Fruit fly (Drosophila melanogaster) whole organism, embryonic: Measurements from ENCODE around the gene Cpr62Ba.
A peak's percentile ranks its signal among the peaks of the same experiment; 100 is the strongest.

ENCODE experiments used
- ATbp ChIP-seq: fragments of 200-800 bp; sonication (Bioruptor generic); optimal IDR thresholded peaks from 2 replicates; lab custom pipeline; 2017; ENCODE audit warnings: missing biosample characterization, mild to moderate bottlenecking, missing genetic modification characterization, missing genetic modification reagents
- Abd-B ChIP-seq: fragments of 200-800 bp; sonication (Bioruptor generic); optimal IDR thresholded peaks from 2 replicates; lab custom pipeline; 2018; ENCODE audit warnings: missing biosample characterization, mild to moderate bottlenecking, missing genetic modification characterization, moderate library complexity
- Asciz ChIP-seq: fragments of 200-800 bp; sonication (Bioruptor generic); optimal IDR thresholded peaks from 2 replicates; lab custom pipeline; 2017; ENCODE audit warnings: missing biosample characterization, mild to moderate bottlenecking, missing genetic modification characterization, missing genetic modification reagents
- CG10462 ChIP-seq: fragments of 200-800 bp; sonication (Bioruptor generic); optimal IDR thresholded peaks from 2 replicates; lab custom pipeline; 2016; ENCODE audit warnings: missing biosample characterization, missing genetic modification characterization
- CG10654 ChIP-seq: fragments of 200-800 bp; sonication (Bioruptor generic); optimal IDR thresholded peaks from 2 replicates; lab custom pipeline; 2016; ENCODE audit warnings: missing biosample characterization, missing genetic modification characterization
- CG11247 ChIP-seq: fragments of 200-800 bp; sonication (Bioruptor generic); IDR thresholded peaks from 2 replicates; pipeline ENCODE4 v1.3.6; 2022; ENCODE audit warnings: missing biosample characterization, missing genetic modification characterization
- CG17568 ChIP-seq: fragments of 200-800 bp; sonication (Bioruptor generic); optimal IDR thresholded peaks from 2 replicates; lab custom pipeline; 2018; ENCODE audit warnings: missing biosample characterization, mild to moderate bottlenecking, missing genetic modification characterization, moderate library complexity
- CG17829 ChIP-seq: fragments of 200-800 bp; optimal IDR thresholded peaks from 2 replicates; lab custom pipeline; 2019; ENCODE audit warnings: missing biosample characterization, mild to moderate bottlenecking, missing genetic modification characterization, moderate library complexity
- CG18599 ChIP-seq: fragments of 200-800 bp; sonication (Bioruptor generic); optimal IDR thresholded peaks from 3 replicates; lab custom pipeline; 2017; ENCODE audit warnings: missing biosample characterization, missing genetic modification characterization, mild to moderate bottlenecking, moderate library complexity, missing genetic modification reagents
- CG3163 ChIP-seq: fragments of 200-800 bp; sonication (Bioruptor generic); optimal IDR thresholded peaks from 3 replicates; lab custom pipeline; 2016; ENCODE audit warnings: missing biosample characterization, missing genetic modification characterization
- CG3847 ChIP-seq: fragments of 200-800 bp; sonication (Bioruptor generic); IDR thresholded peaks from 2 replicates; pipeline ENCODE4 v1.3.6; 2022; ENCODE audit warnings: missing biosample characterization, missing genetic modification characterization
- CG4617 ChIP-seq: fragments of 200-800 bp; sonication (Bioruptor generic); optimal IDR thresholded peaks from 3 replicates; lab custom pipeline; 2016; ENCODE audit warnings: missing biosample characterization, missing genetic modification characterization, borderline replicate concordance
- CG5245 ChIP-seq: fragments of 200-800 bp; sonication (Bioruptor generic); optimal IDR thresholded peaks from 3 replicates; lab custom pipeline; 2016; ENCODE audit warnings: missing biosample characterization, missing genetic modification characterization
- CG6254 ChIP-seq: fragments of 200-800 bp; sonication (Bioruptor generic); optimal IDR thresholded peaks from 3 replicates; lab custom pipeline; 2017; ENCODE audit warnings: mild to moderate bottlenecking, missing biosample characterization, missing genetic modification reagents, missing genetic modification characterization
- CG6813 ChIP-seq: fragments of 200-800 bp; sonication (Bioruptor generic); optimal IDR thresholded peaks from 2 replicates; lab custom pipeline; 2017; ENCODE audit warnings: missing biosample characterization, missing genetic modification characterization, mild to moderate bottlenecking, moderate library complexity, missing genetic modification reagents
- CG7271 ChIP-seq: fragments of 200-800 bp; sonication (Bioruptor generic); optimal IDR thresholded peaks from 2 replicates; lab custom pipeline; 2018; ENCODE audit warnings: missing biosample characterization, mild to moderate bottlenecking, missing genetic modification characterization, moderate library complexity
- CG8924 ChIP-seq: fragments of 200-800 bp; optimal IDR thresholded peaks from 3 replicates; lab custom pipeline; 2019; ENCODE audit warnings: missing biosample characterization, mild to moderate bottlenecking, missing genetic modification characterization, moderate library complexity
- CG9609 ChIP-seq: fragments of 200-800 bp; sonication (Bioruptor generic); optimal IDR thresholded peaks from 3 replicates; lab custom pipeline; 2016; ENCODE audit warnings: missing biosample characterization, missing genetic modification characterization
- CG9797 ChIP-seq: fragments of 200-800 bp; sonication (Bioruptor generic); optimal IDR thresholded peaks from 3 replicates; lab custom pipeline; 2018; ENCODE audit warnings: missing biosample characterization, mild to moderate bottlenecking, missing genetic modification characterization
- Chrac-16 ChIP-seq: fragments of 200-800 bp; sonication (Bioruptor generic); optimal IDR thresholded peaks from 3 replicates; lab custom pipeline; 2016; ENCODE audit warnings: missing biosample characterization, missing genetic modification characterization
- Elba2 ChIP-seq: fragments of 200-800 bp; sonication (Bioruptor generic); optimal IDR thresholded peaks from 3 replicates; lab custom pipeline; 2016; ENCODE audit warnings: missing biosample characterization, missing genetic modification characterization
- Fer3 ChIP-seq: fragments of 200-800 bp; sonication (Bioruptor generic); optimal IDR thresholded peaks from 2 replicates; lab custom pipeline; 2018; ENCODE audit warnings: missing biosample characterization, mild to moderate bottlenecking, missing genetic modification characterization, moderate library complexity
- GATAe ChIP-seq: fragments of 200-800 bp; sonication (Bioruptor generic); conservative IDR thresholded peaks from 2 replicates; pipeline ENCODE4 v1.3.6; 2022; ENCODE audit warnings: missing biosample characterization, missing genetic modification characterization
- HmgD ChIP-seq: fragments of 200-800 bp; sonication (Bioruptor generic); optimal IDR thresholded peaks from 3 replicates; lab custom pipeline; 2016; ENCODE audit warnings: missing biosample characterization, missing genetic modification characterization
- Hr51 ChIP-seq, 2 experiments: fragments of 200-800 bp; sonication (Bioruptor generic); optimal IDR thresholded peaks; 2 replicates in 1 of 2; 3 replicates in 1 of 2; lab custom pipeline; 2016 to 2018; ENCODE audit warnings: missing biosample characterization in 2 of 2, missing genetic modification characterization in 2 of 2, mild to moderate bottlenecking in 1 of 2, moderate library complexity in 1 of 2
- MESR4 ChIP-seq: fragments of 200-800 bp; sonication (Bioruptor generic); optimal IDR thresholded peaks from 2 replicates; lab custom pipeline; 2018; ENCODE audit warnings: missing biosample characterization, mild to moderate bottlenecking, missing genetic modification characterization, moderate library complexity
- MTF-1 ChIP-seq: fragments of 200-800 bp; sonication (Bioruptor generic); optimal IDR thresholded peaks from 2 replicates; lab custom pipeline; 2018; ENCODE audit warnings: missing biosample characterization, mild to moderate bottlenecking, missing genetic modification characterization, borderline replicate concordance
- Nf-YC ChIP-seq: fragments of 200-800 bp; optimal IDR thresholded peaks from 3 replicates; lab custom pipeline; 2019; ENCODE audit warnings: missing biosample characterization, mild to moderate bottlenecking, missing genetic modification characterization, moderate library complexity
- Poxn ChIP-seq: fragments of 200-800 bp; sonication (Bioruptor generic); IDR thresholded peaks from 2 replicates; pipeline ENCODE4 v1.3.6; 2022; ENCODE audit warnings: missing biosample characterization, missing genetic modification characterization
- Rfx ChIP-seq: fragments of 200-800 bp; sonication (Bioruptor generic); IDR thresholded peaks from 2 replicates; pipeline ENCODE4 v1.3.6; 2022; ENCODE audit warnings: missing biosample characterization, missing genetic modification characterization
- Side ChIP-seq: fragments of 200-800 bp; sonication (Bioruptor generic); optimal IDR thresholded peaks from 2 replicates; lab custom pipeline; 2016; ENCODE audit warnings: missing biosample characterization, missing genetic modification characterization
- Tbp ChIP-seq: fragments of >200 bp; optimal IDR thresholded peaks from 2 replicates; lab custom pipeline; 2018; ENCODE audit warnings: missing biosample characterization, missing genetic modification characterization
- ato ChIP-seq: fragments of 200-800 bp; sonication (Bioruptor generic); IDR thresholded peaks from 2 replicates; pipeline ENCODE4 v1.3.6; 2022; ENCODE audit warnings: missing biosample characterization, missing genetic modification characterization; ENCODE audit not compliant: partially characterized antibody
- br ChIP-seq: fragments of >200 bp; optimal IDR thresholded peaks from 2 replicates; lab custom pipeline; 2017
- bsh ChIP-seq, 2 experiments: fragments of 200-800 bp; sonication (Bioruptor generic); optimal IDR thresholded peaks; 2 replicates each; lab custom pipeline; 2017 to 2018; ENCODE audit warnings: mild to moderate bottlenecking in 2 of 2, missing biosample characterization in 2 of 2, missing genetic modification characterization in 2 of 2, moderate library complexity in 1 of 2
- caup ChIP-seq: fragments of 200-800 bp; sonication (Bioruptor generic); optimal IDR thresholded peaks from 3 replicates; lab custom pipeline; 2017; ENCODE audit warnings: missing biosample characterization, mild to moderate bottlenecking, missing genetic modification characterization, moderate library complexity; ENCODE audit not compliant: severe bottlenecking
- chif ChIP-seq, 2 experiments: fragments of 200-800 bp; sonication (Bioruptor generic); optimal IDR thresholded peaks; 3 replicates each; lab custom pipeline; 2016; ENCODE audit warnings: missing biosample characterization in 2 of 2, missing genetic modification characterization in 2 of 2
- corto ChIP-seq: fragments of 200-800 bp; sonication (Bioruptor generic); optimal IDR thresholded peaks from 2 replicates; lab custom pipeline; 2016; ENCODE audit warnings: missing biosample characterization, mild to moderate bottlenecking, missing genetic modification characterization, moderate library complexity
- h ChIP-seq: fragments of >200 bp; optimal IDR thresholded peaks from 2 replicates; lab custom pipeline; 2017
- mld ChIP-seq: fragments of 200-800 bp; sonication (Bioruptor generic); IDR thresholded peaks from 3 replicates; pipeline ENCODE4 v1.3.6; 2022; ENCODE audit warnings: missing biosample characterization, missing genetic modification characterization; ENCODE audit not compliant: partially characterized antibody
- pan ChIP-seq, 4 experiments: fragments of >200 bp in 3 of 4; fragments of 200-800 bp in 1 of 4; sonication (Bioruptor generic) in 1 of 4; optimal IDR thresholded peaks in 3 of 4; IDR thresholded peaks in 1 of 4; 2 replicates each; pipeline versions ENCODE4 v1.3.6 to Lab custom; 2017 to 2022; ENCODE audit warnings: missing biosample characterization in 2 of 4, missing genetic modification characterization in 2 of 4, mixed read lengths in 1 of 4
- pnt ChIP-seq: fragments of 200-800 bp; sonication (Bioruptor generic); optimal IDR thresholded peaks from 3 replicates; lab custom pipeline; 2016; ENCODE audit warnings: missing biosample characterization, missing genetic modification characterization
- row ChIP-seq: fragments of 200-800 bp; sonication (Bioruptor generic); IDR thresholded peaks from 3 replicates; pipeline ENCODE4 v1.3.6; 2022; ENCODE audit warnings: missing biosample characterization, missing genetic modification characterization
- sens ChIP-seq: fragments of 200-800 bp; sonication (Bioruptor generic); peaks from one replicate; lab custom pipeline; 2016; ENCODE audit warnings: missing biosample characterization, missing genetic modification characterization
- sisA ChIP-seq: fragments of 200-800 bp; sonication (Bioruptor generic); IDR thresholded peaks from 2 replicates; pipeline ENCODE4 v1.3.6; 2022; ENCODE audit warnings: missing biosample characterization, missing genetic modification characterization
- sr ChIP-seq: fragments of 200-800 bp; sonication (Bioruptor generic); IDR thresholded peaks from 3 replicates; pipeline ENCODE4 v1.3.6; 2022; ENCODE audit warnings: missing biosample characterization, missing genetic modification characterization
- stwl ChIP-seq: fragments of 200-800 bp; sonication (Bioruptor generic); optimal IDR thresholded peaks from 3 replicates; lab custom pipeline; 2018; ENCODE audit warnings: missing biosample characterization, mild to moderate bottlenecking, missing genetic modification characterization, moderate library complexity
- trh ChIP-seq: fragments of 200-800 bp; sonication (Bioruptor generic); optimal IDR thresholded peaks from 2 replicates; lab custom pipeline; 2016; ENCODE audit warnings: missing biosample characterization, missing genetic modification characterization
- tup ChIP-seq: fragments of 200-800 bp; sonication (Bioruptor generic); optimal IDR thresholded peaks from 2 replicates; lab custom pipeline; 2016; ENCODE audit warnings: missing biosample characterization, mild to moderate bottlenecking, missing genetic modification characterization, moderate library complexity
- wdn ChIP-seq: fragments of 200-800 bp; sonication (Bioruptor generic); IDR thresholded peaks from 2 replicates; pipeline ENCODE4 v1.3.6; 2022; ENCODE audit warnings: missing biosample characterization, missing genetic modification characterization

Gene Cpr62Ba

dm6 chr3L:1876215-1876625 lies 44.6 kb upstream of the Cpr62Ba start, which contains the start of gene dre4 (continued):
- no peak for TF ChIP-seq GATAe (GFP tag; lab: Robert Waterston, UW)
- no peak for TF ChIP-seq CG6813 (GFP tag; lab: Kevin White, UChicago)
- TF ChIP-seq Asciz (GFP tag; lab: Kevin White, UChicago) = peak; percentile 62
- peak; percentile 94 for TF ChIP-seq CG9797 (GFP tag; lab: Kevin White, UChicago)
- TF ChIP-seq CG9609 = peak; percentile 71
- TF ChIP-seq Tbp (GFP tag; lab: Kevin White, UChicago) = no peak
- peak; percentile 51 for TF ChIP-seq caup (GFP tag; lab: Kevin White, UChicago)
- TF ChIP-seq CG5245 (GFP tag; lab: Kevin White, UChicago) = peak; percentile 43
- peak; percentile 80 for TF ChIP-seq CG18599 (GFP tag; lab: Kevin White, UChicago)
- TF ChIP-seq mld (GFP tag; lab: Robert Waterston, UW) = no peak
- peak; percentile 64 for TF ChIP-seq CG4617 (GFP tag; lab: Kevin White, UChicago)
- TF ChIP-seq sisA = peak; percentile 51; the same call in 1 of the 2 replicates
- peak; percentile 71 for TF ChIP-seq CG8924 (tag; lab: Kevin White, UChicago)
- peak; percentile 66 for TF ChIP-seq Fer3 (tag; lab: Kevin White, UChicago)
- TF ChIP-seq CG3163 = peak; percentile 30
- no peak for TF ChIP-seq ato (GFP tag; lab: Robert Waterston, UW)
- TF ChIP-seq HmgD (GFP tag; lab: Kevin White, UChicago) = peak; percentile 68
- no peak for TF ChIP-seq corto (GFP tag; lab: Kevin White, UChicago)
- no peak for TF ChIP-seq trh
- TF ChIP-seq stwl (tag; lab: Kevin White, UChicago) = peak; percentile 88
- peak; percentile 96 for TF ChIP-seq sens (GFP tag; lab: Kevin White, UChicago)
- no peak for TF ChIP-seq CG17568
- peak; percentile 63 for TF ChIP-seq MESR4 (GFP tag; lab: Kevin White, UChicago)
- TF ChIP-seq tup (GFP tag; lab: Kevin White, UChicago) = no peak
- no peak for TF ChIP-seq h (lab: Kevin White, UChicago)
- peak; percentile 67 for TF ChIP-seq Elba2 (GFP tag; lab: Kevin White, UChicago)
- TF ChIP-seq CG10462 = peak; percentile 57
- peak; percentile 65 for TF ChIP-seq CG3847 (GFP tag; lab: Robert Waterston, UW)
- TF ChIP-seq Chrac-16 = peak; percentile 70
- no peak for TF ChIP-seq Poxn (GFP tag; lab: Robert Waterston, UW)
- peak; percentile 76 for TF ChIP-seq CG17829 (tag; lab: Kevin White, UChicago)
- no peak for TF ChIP-seq br (lab: Kevin White, UChicago)
- no peak for TF ChIP-seq pan (optimal IDR thresholded peaks at IDR 0.05; lab: Kevin White, UChicago)
- peak in 1 of 2 experiments; percentile 68 for TF ChIP-seq pan (GFP tag; optimal IDR thresholded peaks at IDR 0.05 in 1 of 2, IDR thresholded peaks at IDR 0.05 in 1 of 2)
- TF ChIP-seq Hr51 (GFP tag; optimal IDR thresholded peaks at IDR 0.05; lab: Kevin White, UChicago) = peak; percentile 58 to 78
- peak; percentile 70 for TF ChIP-seq row
- peak; percentile 56 to 71 for TF ChIP-seq chif (GFP tag; optimal IDR thresholded peaks at IDR 0.05; lab: Kevin White, UChicago)
- no peak for TF ChIP-seq sr
- TF ChIP-seq ATbp (GFP tag; lab: Kevin White, UChicago) = peak; percentile 51
- peak; percentile 68 for TF ChIP-seq Side (GFP tag; lab: Kevin White, UChicago)
- TF ChIP-seq Rfx (GFP tag; lab: Robert Waterston, UW) = peak; percentile 85
- peak; percentile 73 for TF ChIP-seq CG6254 (GFP tag; lab: Kevin White, UChicago)
- TF ChIP-seq Abd-B (GFP tag; lab: Kevin White, UChicago) = peak; percentile 49
- 0 out of 2 replicates have a peak, but pooled peaks have one; percentile 33 for TF ChIP-seq wdn (GFP tag; lab: Robert Waterston, UW)
- TF ChIP-seq CG10654 = peak; percentile 57
- TF ChIP-seq CG11247 (GFP tag; lab: Robert Waterston, UW) = peak; percentile 55
- TF ChIP-seq MTF-1 = peak; percentile 23
- no peak for TF ChIP-seq CG7271 (tag; lab: Kevin White, UChicago)
- TF ChIP-seq Nf-YC (tag; lab: Kevin White, UChicago) = peak; percentile 16
- peak; percentile 45 for TF ChIP-seq pnt (GFP tag; lab: Kevin White, UChicago)
- TF ChIP-seq bsh (GFP tag; optimal IDR thresholded peaks at IDR 0.05; lab: Kevin White, UChicago) = peak; percentile 19 to 76
